Worm (Caenorhabditis elegans): ENCODE data around the gene nspb-9.

The nspb-9 gene

DNA sequence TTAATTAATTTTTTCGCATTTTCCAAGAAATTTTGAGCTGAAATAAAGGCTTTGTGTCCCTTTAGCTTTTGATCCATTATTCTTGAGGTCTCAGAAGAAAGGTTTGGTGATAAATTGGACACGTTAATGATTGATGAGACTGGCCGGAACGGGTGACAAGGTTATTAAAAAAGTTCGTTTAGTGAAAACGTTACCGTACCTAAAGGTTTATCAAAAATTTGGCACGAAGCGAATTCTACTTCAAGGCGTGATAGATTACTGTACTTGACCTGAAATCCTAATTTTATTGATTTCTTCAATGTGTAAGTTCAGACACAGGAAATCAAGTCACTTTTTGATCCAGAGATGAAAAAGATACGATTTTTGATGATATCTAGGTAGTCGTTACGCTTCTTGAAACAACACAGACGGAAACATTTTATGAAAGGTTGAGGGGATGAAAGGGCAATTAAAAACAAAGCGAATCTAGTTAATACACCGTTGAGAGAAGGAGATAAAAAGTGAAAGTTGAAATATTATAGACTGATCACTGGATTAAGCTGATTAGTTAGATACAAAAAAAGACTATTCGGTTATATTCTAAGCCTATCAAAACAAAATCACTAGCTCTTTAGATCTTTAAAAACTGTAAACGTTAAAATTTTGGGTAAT, 30.0 kb downstream of the nspb-9 start:
- TF ChIP-seq lin-32 (GFP tag; optimal IDR thresholded peaks at IDR 0.05) (no peak), ham-2 (GFP tag; optimal IDR thresholded peaks at IDR 0.05) (no peak), ceh-39 (tag; optimal IDR thresholded peaks at IDR 0.05) (no peak), nhr-76 (tag; optimal IDR thresholded peaks at IDR 0.05) (no peak), mep-1 (tag; optimal IDR thresholded peaks at IDR 0.05) (no peak), snpc-4 (tag; optimal IDR thresholded peaks at IDR 0.05) (no peak), ces-1 (GFP tag; optimal IDR thresholded peaks at IDR 0.05) (no peak), nhr-237 (tag; optimal IDR thresholded peaks at IDR 0.05) (no peak), unc-62 (GFP tag; optimal IDR thresholded peaks at IDR 0.05) (no peak), cnd-1 (tag; optimal IDR thresholded peaks at IDR 0.05) (no peak), unc-39 (tag; optimal IDR thresholded peaks at IDR 0.05) (no peak), sptf-1 (tag; optimal IDR thresholded peaks at IDR 0.05) (no peak), nhr-28 (tag; optimal IDR thresholded peaks at IDR 0.05) (no peak)

DNA sequence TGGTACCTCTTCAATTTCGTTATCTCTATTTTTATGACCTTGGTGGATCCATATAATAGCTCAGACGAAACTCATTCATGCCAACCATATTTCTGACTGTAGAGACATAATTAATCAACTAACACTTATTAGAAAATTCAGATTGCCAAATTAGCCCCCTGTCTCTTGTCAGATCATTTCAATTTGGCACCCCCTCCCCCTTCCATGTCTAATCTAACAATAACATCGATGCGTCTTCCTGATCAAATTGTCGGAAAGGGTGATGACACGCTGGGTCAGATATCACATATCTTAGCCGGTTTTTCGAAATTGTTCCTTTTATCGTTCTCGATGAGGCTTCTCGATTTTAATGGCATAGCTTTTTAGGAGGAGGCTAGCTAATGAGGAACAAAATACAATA, 30.6 kb downstream of the nspb-9 start:
- no peak for TF ChIP-seq lsy-2 (tag; optimal IDR thresholded peaks at IDR 0.05)
- peak; percentile 31 for TF ChIP-seq ham-2 (GFP tag; optimal IDR thresholded peaks at IDR 0.05)
- no peak for TF ChIP-seq cnd-1 (tag; optimal IDR thresholded peaks at IDR 0.05)
- no peak for TF ChIP-seq mls-2 (tag; optimal IDR thresholded peaks at IDR 0.05)
- no peak for TF ChIP-seq lin-13 (tag; optimal IDR thresholded peaks at IDR 0.05)
- TF ChIP-seq mab-5 (tag; optimal IDR thresholded peaks at IDR 0.05): no peak
- no peak for TF ChIP-seq ceh-43 (GFP tag; optimal IDR thresholded peaks at IDR 0.05)
- no peak for TF ChIP-seq nhr-28 (tag; optimal IDR thresholded peaks at IDR 0.05)
- no peak for TF ChIP-seq sptf-1 (tag; optimal IDR thresholded peaks at IDR 0.05)
- TF ChIP-seq snpc-4 (tag; optimal IDR thresholded peaks at IDR 0.05): no peak
- TF ChIP-seq mep-1 (tag; optimal IDR thresholded peaks at IDR 0.05): no peak
- no peak for TF ChIP-seq nhr-76 (tag; optimal IDR thresholded peaks at IDR 0.05)
- no peak for TF ChIP-seq nhr-2 (tag; optimal IDR thresholded peaks at IDR 0.05)
- peak; percentile 52 for TF ChIP-seq elt-1 (tag; optimal IDR thresholded peaks at IDR 0.05; ENCODE audit: borderline replicate concordance, insufficient read depth)

DNA sequence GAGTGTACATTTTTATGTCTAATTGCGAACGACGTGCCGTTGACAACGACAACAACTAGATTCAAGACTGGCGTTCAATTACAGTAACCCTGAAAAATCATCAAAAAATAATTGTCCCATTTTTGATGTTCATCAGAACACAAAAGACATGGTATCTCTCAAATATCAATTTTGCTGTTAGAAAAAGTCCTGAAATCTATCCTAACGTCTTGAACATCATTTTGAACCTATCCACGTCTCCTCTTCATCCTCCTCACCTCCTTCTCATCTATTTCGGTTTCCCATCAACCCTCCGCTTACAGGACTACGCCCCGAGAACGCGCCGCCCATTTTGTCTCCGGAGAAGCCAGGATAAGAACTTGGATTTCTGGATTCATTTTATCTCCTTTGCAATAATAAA, 35.1 kb downstream of the nspb-9 start, which contains the start of gene mltn-9:
mltn-9 (plus strand) TSS at position 301 of the 400 bp plus-strand sequence.
- no peak for TF ChIP-seq bed-3 (GFP tag; optimal IDR thresholded peaks at IDR 0.05)
- TF ChIP-seq hlh-1 (tag; optimal IDR thresholded peaks at IDR 0.05): no peak
- TF ChIP-seq cnd-1 (tag; optimal IDR thresholded peaks at IDR 0.05): no peak
- no peak for TF ChIP-seq M03D4.4 (tag; optimal IDR thresholded peaks at IDR 0.05)
- no peak for TF ChIP-seq mep-1 (tag; optimal IDR thresholded peaks at IDR 0.05)
- no peak for TF ChIP-seq zip-8 (tag; optimal IDR thresholded peaks at IDR 0.05)
- no peak for TF ChIP-seq unc-39 (tag; optimal IDR thresholded peaks at IDR 0.05)
- TF ChIP-seq ztf-11 (tag; optimal IDR thresholded peaks at IDR 0.05): no peak
- no peak for TF ChIP-seq nhr-2 (tag; optimal IDR thresholded peaks at IDR 0.05)
- TF ChIP-seq lsy-2 (tag; optimal IDR thresholded peaks at IDR 0.05): no peak
- no peak for TF ChIP-seq snpc-4 (tag; optimal IDR thresholded peaks at IDR 0.05)
- TF ChIP-seq elt-1 (tag; optimal IDR thresholded peaks at IDR 0.05; ENCODE audit: borderline replicate concordance, insufficient read depth): no peak
- TF ChIP-seq nhr-237 (tag; optimal IDR thresholded peaks at IDR 0.05): no peak
- no peak for TF ChIP-seq blmp-1 (tag; optimal IDR thresholded peaks at IDR 0.05)
- TF ChIP-seq tbx-8 (GFP tag; optimal IDR thresholded peaks at IDR 0.05): no peak
- no peak for TF ChIP-seq flh-1 (GFP tag; optimal IDR thresholded peaks at IDR 0.05)
- no peak for TF ChIP-seq drap-1 (GFP tag; optimal IDR thresholded peaks at IDR 0.05)
- no peak for TF ChIP-seq elt-3 (tag; optimal IDR thresholded peaks at IDR 0.05)
- no peak for TF ChIP-seq sptf-1 (tag; optimal IDR thresholded peaks at IDR 0.05)

DNA sequence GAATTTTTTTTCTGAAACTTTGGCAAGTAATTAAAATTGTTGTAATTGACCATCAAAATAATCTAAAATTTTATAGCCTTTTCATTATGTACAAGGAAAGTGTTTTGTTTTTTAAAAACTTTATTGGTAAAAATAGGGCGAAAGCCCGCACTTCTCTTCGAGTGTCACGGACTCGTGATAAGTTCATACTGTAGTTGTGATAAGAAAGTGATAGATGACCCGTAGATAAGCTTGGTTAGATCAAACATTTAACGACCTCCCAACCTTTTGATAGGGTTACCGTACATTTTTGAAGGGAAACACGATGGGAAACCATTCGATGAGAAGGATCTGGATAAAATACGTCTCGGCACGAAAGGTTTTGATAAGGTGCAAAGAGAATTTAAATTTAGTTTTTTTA, 35.7 kb downstream of the nspb-9 start:
- TF ChIP-seq mab-5 (tag; optimal IDR thresholded peaks at IDR 0.05): no peak
- TF ChIP-seq zip-8 (tag; optimal IDR thresholded peaks at IDR 0.05): no peak
- no peak for TF ChIP-seq ces-1 (GFP tag; optimal IDR thresholded peaks at IDR 0.05)
- TF ChIP-seq ham-2 (GFP tag; optimal IDR thresholded peaks at IDR 0.05): no peak
- no peak for TF ChIP-seq unc-62 (GFP tag; optimal IDR thresholded peaks at IDR 0.05)
- TF ChIP-seq hlh-1 (tag; optimal IDR thresholded peaks at IDR 0.05): no peak
- TF ChIP-seq ceh-83 (GFP tag; optimal IDR thresholded peaks at IDR 0.05): no peak
- TF ChIP-seq ceh-43 (GFP tag; optimal IDR thresholded peaks at IDR 0.05): no peak
- no peak for TF ChIP-seq mls-2 (tag; optimal IDR thresholded peaks at IDR 0.05)
- TF ChIP-seq unc-120 (tag; optimal IDR thresholded peaks at IDR 0.05; ENCODE audit: poor library complexity, severe bottlenecking): no peak
- TF ChIP-seq nhr-28 (tag; optimal IDR thresholded peaks at IDR 0.05): no peak
- TF ChIP-seq mep-1 (tag; optimal IDR thresholded peaks at IDR 0.05): no peak
- no peak for TF ChIP-seq M03D4.4 (tag; optimal IDR thresholded peaks at IDR 0.05)
- no peak for TF ChIP-seq lin-32 (GFP tag; optimal IDR thresholded peaks at IDR 0.05)
- no peak for TF ChIP-seq elt-3 (tag; optimal IDR thresholded peaks at IDR 0.05)
- no peak for TF ChIP-seq ztf-11 (tag; optimal IDR thresholded peaks at IDR 0.05)
- TF ChIP-seq blmp-1 (tag; optimal IDR thresholded peaks at IDR 0.05): no peak
- TF ChIP-seq pha-4 (tag; optimal IDR thresholded peaks at IDR 0.05): no peak
